Worm (Caenorhabditis elegans) whole organism, late embryonic: ENCODE measurements around the gene C05A9.2.

Experiments used
- C08G9.2 ChIP-seq: sonication (generic microtip); optimal IDR thresholded peaks from 2 replicates; lab custom pipeline; 2016; ENCODE audit warnings: mild to moderate bottlenecking, missing genetic modification characterization, moderate library complexity, missing compliant biosample characterization
- ceh-30 ChIP-seq: fragments of 150-350 bp; optimal IDR thresholded peaks from 2 replicates; lab custom pipeline; 2014; ENCODE audit warnings: missing biosample characterization, missing genetic modification characterization
- dve-1 ChIP-seq: sonication (generic microtip); optimal IDR thresholded peaks from 2 replicates; lab custom pipeline; 2017; ENCODE audit warnings: antibody characterized with exemption, mild to moderate bottlenecking, missing genetic modification characterization, missing compliant biosample characterization
- ets-4 ChIP-seq: sonication (generic microtip); optimal IDR thresholded peaks from 2 replicates; lab custom pipeline; 2016; ENCODE audit warnings: missing genetic modification characterization, missing compliant biosample characterization
- fkh-6 ChIP-seq: sonication (generic microtip); optimal IDR thresholded peaks from 2 replicates; lab custom pipeline; 2016; ENCODE audit warnings: missing genetic modification characterization, missing compliant biosample characterization
- hlh-30 ChIP-seq: sonication (generic microtip); optimal IDR thresholded peaks from 2 replicates; lab custom pipeline; 2017; ENCODE audit warnings: antibody characterized with exemption, missing genetic modification characterization, missing compliant biosample characterization; ENCODE audit not compliant: insufficient read depth
- madf-2 ChIP-seq: sonication (generic microtip); optimal IDR thresholded peaks from 2 replicates; lab custom pipeline; 2017; ENCODE audit warnings: missing genetic modification characterization, missing compliant biosample characterization
- nhr-11 ChIP-seq: fragments of 150-350 bp; optimal IDR thresholded peaks from 2 replicates; lab custom pipeline; 2014; ENCODE audit warnings: missing biosample characterization, missing genetic modification characterization
- pha-4 ChIP-seq: fragments of 150-350 bp; optimal IDR thresholded peaks from 2 replicates; lab custom pipeline; 2018; ENCODE audit warnings: missing biosample characterization, missing genetic modification reagents, missing genetic modification characterization
- ztf-16 ChIP-seq: sonication (generic microtip); optimal IDR thresholded peaks from 2 replicates; lab custom pipeline; 2017; ENCODE audit warnings: missing genetic modification characterization, missing compliant biosample characterization

DNA sequence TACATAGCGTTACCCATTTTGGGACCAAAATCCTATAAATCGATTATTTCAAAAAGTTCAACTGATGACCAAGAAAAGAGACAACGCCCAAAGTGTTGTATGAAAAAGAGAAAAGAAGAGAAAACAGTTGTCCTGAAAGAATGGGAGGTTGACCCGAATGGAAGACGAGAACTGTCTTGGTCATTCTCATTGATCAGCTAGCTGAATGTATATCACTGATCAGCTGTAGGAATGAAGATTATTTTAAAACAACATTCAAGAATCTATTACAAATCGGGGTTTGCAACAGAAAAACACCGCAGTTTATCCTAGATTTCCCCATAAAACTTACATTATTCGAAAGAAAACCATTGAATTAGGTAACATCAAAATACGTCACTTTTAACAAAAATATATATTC lies 46.0 kb upstream of the C05A9.2 start, which contains the start of gene F47B10.5:
- no peak for TF ChIP-seq madf-2
- no peak for TF ChIP-seq pha-4 (tag; lab: Kevin White, UChicago)
- TF ChIP-seq nhr-11: no peak
- no peak for TF ChIP-seq hlh-30
- TF ChIP-seq dve-1 (tag; lab: Kevin White, UChicago): no peak
- TF ChIP-seq fkh-6 (tag; lab: Kevin White, UChicago): no peak
- no peak for TF ChIP-seq ztf-16
- no peak for TF ChIP-seq ets-4
- TF ChIP-seq ceh-30: no peak
- no peak for TF ChIP-seq C08G9.2 (tag; lab: Kevin White, UChicago)
